Worm (Caenorhabditis elegans) whole organism, L2 larva: ENCODE measurements around the gene F22B3.5.
A peak's percentile ranks its signal among the peaks of the same experiment; 100 is the strongest.

Experiments used
- C34F6.9 ChIP-seq: fragments of 150-350 bp; optimal IDR thresholded peaks from 2 replicates; lab custom pipeline; 2014; ENCODE audit warnings: missing biosample characterization, missing genetic modification characterization
- F13H6.1 ChIP-seq: sonication (generic microtip); optimal IDR thresholded peaks from 2 replicates; lab custom pipeline; 2016; ENCODE audit warnings: missing genetic modification characterization, missing compliant biosample characterization
- R02D3.7 ChIP-seq: fragments of 150-350 bp; optimal IDR thresholded peaks from 2 replicates; lab custom pipeline; 2014; ENCODE audit warnings: missing biosample characterization, missing genetic modification characterization
- Y55F3AM.14 ChIP-seq: fragments of 200-800 bp; sonication (Bioruptor generic); optimal IDR thresholded peaks from 2 replicates; lab custom pipeline; 2018; ENCODE audit warnings: mild to moderate bottlenecking, missing genetic modification characterization, missing compliant biosample characterization
- ZK546.5 ChIP-seq: sonication (generic microtip); optimal IDR thresholded peaks from 2 replicates; lab custom pipeline; 2017; ENCODE audit warnings: missing biosample characterization, missing genetic modification characterization
- alr-1 ChIP-seq: fragments of 150-350 bp; optimal IDR thresholded peaks from 2 replicates; lab custom pipeline; 2014; ENCODE audit warnings: missing biosample characterization, missing genetic modification characterization
- aly-2 ChIP-seq: fragments of 150-350 bp; optimal IDR thresholded peaks from 2 replicates; lab custom pipeline; 2014; ENCODE audit warnings: missing biosample characterization, missing genetic modification characterization
- ama-1 ChIP-seq: fragments of 150-350 bp; optimal IDR thresholded peaks from 2 replicates; lab custom pipeline; 2018; ENCODE audit warnings: inconsistent platforms
- blmp-1 ChIP-seq: sonication (generic microtip); optimal IDR thresholded peaks from 2 replicates; lab custom pipeline; 2017; ENCODE audit warnings: missing genetic modification characterization, mild to moderate bottlenecking, missing compliant biosample characterization, antibody characterized with exemption, moderate library complexity; ENCODE audit not compliant: insufficient read depth
- ceh-16 ChIP-seq: fragments of 150-350 bp; optimal IDR thresholded peaks from 2 replicates; lab custom pipeline; 2014; ENCODE audit warnings: missing biosample characterization, missing genetic modification characterization
- ceh-82 ChIP-seq: fragments of 150-350 bp; optimal IDR thresholded peaks from 2 replicates; lab custom pipeline; 2014; ENCODE audit warnings: missing biosample characterization, missing genetic modification characterization
- crh-2 ChIP-seq: sonication (generic microtip); optimal IDR thresholded peaks from 2 replicates; lab custom pipeline; 2017; ENCODE audit warnings: missing biosample characterization, missing genetic modification characterization
- dmd-4 ChIP-seq: sonication (generic microtip); optimal IDR thresholded peaks from 2 replicates; lab custom pipeline; 2017; ENCODE audit warnings: missing biosample characterization, missing genetic modification characterization
- egl-27 ChIP-seq: sonication (generic microtip); optimal IDR thresholded peaks from 3 replicates; lab custom pipeline; 2017; ENCODE audit warnings: missing biosample characterization, missing genetic modification reagents, missing genetic modification characterization
- elt-1 ChIP-seq: fragments of 150-350 bp; optimal IDR thresholded peaks from 2 replicates; lab custom pipeline; 2014; ENCODE audit warnings: missing biosample characterization, missing genetic modification characterization
- elt-3 ChIP-seq: sonication (generic microtip); optimal IDR thresholded peaks from 2 replicates; lab custom pipeline; 2017; ENCODE audit warnings: missing biosample characterization, missing genetic modification characterization
- fos-1 ChIP-seq: fragments of 150-350 bp; optimal IDR thresholded peaks from 2 replicates; lab custom pipeline; 2014; ENCODE audit warnings: missing biosample characterization, missing genetic modification characterization
- gmeb-1 ChIP-seq: fragments of 150-350 bp; optimal IDR thresholded peaks from 2 replicates; lab custom pipeline; 2014; ENCODE audit warnings: missing biosample characterization, missing genetic modification characterization
- lin-11 ChIP-seq: fragments of 150-350 bp; sonication (generic microtip); optimal IDR thresholded peaks from 2 replicates; lab custom pipeline; 2014; ENCODE audit warnings: missing biosample characterization, missing genetic modification characterization, inconsistent platforms, mixed read lengths
- lin-13 ChIP-seq: fragments of 150-350 bp; optimal IDR thresholded peaks from 2 replicates; lab custom pipeline; 2014; ENCODE audit warnings: missing biosample characterization, missing genetic modification reagents, missing genetic modification characterization
- lin-39 ChIP-seq: fragments of 150-350 bp; optimal IDR thresholded peaks from 2 replicates; lab custom pipeline; 2014; ENCODE audit warnings: missing biosample characterization, missing genetic modification reagents, missing genetic modification characterization
- lsy-2 ChIP-seq, 2 experiments: fragments of 150-350 bp in 1 of 2; sonication (generic microtip) in 1 of 2; optimal IDR thresholded peaks; 2 replicates each; lab custom pipeline; 2014 to 2017; ENCODE audit warnings: missing biosample characterization in 2 of 2, missing genetic modification characterization in 2 of 2
- mab-5 ChIP-seq: fragments of 150-350 bp; optimal IDR thresholded peaks from 2 replicates; lab custom pipeline; 2014; ENCODE audit warnings: missing biosample characterization, missing genetic modification characterization
- mbf-1 ChIP-seq: sonication (generic microtip); optimal IDR thresholded peaks from 2 replicates; lab custom pipeline; 2017; ENCODE audit warnings: missing biosample characterization, missing genetic modification characterization
- mdl-1 ChIP-seq, 2 experiments: fragments of 150-350 bp in 1 of 2; sonication (generic microtip) in 1 of 2; optimal IDR thresholded peaks; 2 replicates each; lab custom pipeline; 2017; ENCODE audit warnings: missing biosample characterization in 2 of 2, missing genetic modification characterization in 2 of 2
- nhr-10 ChIP-seq: sonication (generic microtip); optimal IDR thresholded peaks from 2 replicates; lab custom pipeline; 2017; ENCODE audit warnings: missing biosample characterization, missing genetic modification characterization
- nhr-11 ChIP-seq: fragments of 150-350 bp; optimal IDR thresholded peaks from 2 replicates; lab custom pipeline; 2014; ENCODE audit warnings: missing biosample characterization, missing genetic modification characterization
- nhr-12 ChIP-seq: fragments of 150-350 bp; optimal IDR thresholded peaks from 2 replicates; lab custom pipeline; 2014; ENCODE audit warnings: missing biosample characterization, missing genetic modification characterization
- nhr-129 ChIP-seq: fragments of 150-350 bp; optimal IDR thresholded peaks from 2 replicates; lab custom pipeline; 2014; ENCODE audit warnings: missing biosample characterization, missing genetic modification characterization
- nhr-21 ChIP-seq: fragments of 150-350 bp; optimal IDR thresholded peaks from 2 replicates; lab custom pipeline; 2014; ENCODE audit warnings: missing biosample characterization, missing genetic modification characterization
- nhr-23 ChIP-seq: fragments of 150-350 bp; optimal IDR thresholded peaks from 2 replicates; lab custom pipeline; 2014; ENCODE audit warnings: missing biosample characterization, missing genetic modification reagents, missing genetic modification characterization
- nhr-237 ChIP-seq: fragments of 150-350 bp; optimal IDR thresholded peaks from 2 replicates; lab custom pipeline; 2014; ENCODE audit warnings: missing biosample characterization, missing genetic modification characterization
- nhr-25 ChIP-seq: fragments of 150-350 bp; sonication (generic microtip); optimal IDR thresholded peaks from 3 replicates; lab custom pipeline; 2014; ENCODE audit warnings: missing biosample characterization, missing genetic modification characterization
- nhr-6 ChIP-seq: fragments of 150-350 bp; optimal IDR thresholded peaks from 2 replicates; lab custom pipeline; 2014; ENCODE audit warnings: missing biosample characterization, missing genetic modification characterization
- nhr-77 ChIP-seq: fragments of 150-350 bp; optimal IDR thresholded peaks from 2 replicates; lab custom pipeline; 2014; ENCODE audit warnings: missing biosample characterization, missing genetic modification characterization
- peb-1 ChIP-seq: fragments of 150-350 bp; optimal IDR thresholded peaks from 2 replicates; lab custom pipeline; 2014; ENCODE audit warnings: missing biosample characterization, missing genetic modification characterization
- sem-4 ChIP-seq: fragments of 150-350 bp; optimal IDR thresholded peaks from 2 replicates; lab custom pipeline; 2014; ENCODE audit warnings: missing biosample characterization, missing genetic modification reagents, missing genetic modification characterization
- skn-1 ChIP-seq: sonication (generic microtip); optimal IDR thresholded peaks from 2 replicates; lab custom pipeline; 2017; ENCODE audit warnings: missing biosample characterization, missing genetic modification characterization
- sma-3 ChIP-seq: sonication (generic microtip); optimal IDR thresholded peaks from 2 replicates; lab custom pipeline; 2016; ENCODE audit warnings: missing genetic modification reagents, missing genetic modification characterization, missing compliant biosample characterization
- sma-9 ChIP-seq, 2 experiments: fragments of 150-350 bp in 1 of 2; sonication (generic microtip) in 1 of 2; optimal IDR thresholded peaks; 2 replicates each; lab custom pipeline; 2014 to 2016; ENCODE audit warnings: missing genetic modification characterization in 2 of 2, mild to moderate bottlenecking in 1 of 2, missing biosample characterization in 1 of 2, missing compliant biosample characterization in 1 of 2, missing genetic modification reagents in 1 of 2, moderate library complexity in 1 of 2
- snpc-4 ChIP-seq: fragments of 150-350 bp; optimal IDR thresholded peaks from 2 replicates; lab custom pipeline; 2014; ENCODE audit warnings: missing biosample characterization, missing genetic modification characterization
- unc-39 ChIP-seq: fragments of 150-350 bp; optimal IDR thresholded peaks from 2 replicates; lab custom pipeline; 2014; ENCODE audit warnings: missing biosample characterization, missing genetic modification characterization
- unc-55 ChIP-seq: fragments of 150-350 bp; sonication (generic microtip); optimal IDR thresholded peaks from 3 replicates; lab custom pipeline; 2014; ENCODE audit warnings: missing biosample characterization, missing genetic modification reagents, missing genetic modification characterization
- unc-62 ChIP-seq: fragments of 150-350 bp; optimal IDR thresholded peaks from 2 replicates; lab custom pipeline; 2014; ENCODE audit warnings: missing biosample characterization, missing genetic modification reagents, missing genetic modification characterization
- zag-1 ChIP-seq: fragments of 150-350 bp; optimal IDR thresholded peaks from 2 replicates; lab custom pipeline; 2014; ENCODE audit warnings: missing biosample characterization, missing genetic modification characterization
- ztf-1 ChIP-seq: fragments of 200-800 bp; sonication (Bioruptor generic); conservative IDR thresholded peaks from 2 replicates; pipeline ENCODE4 v1.3.6; 2022; ENCODE audit warnings: missing genetic modification characterization, missing compliant biosample characterization
- ztf-11 ChIP-seq: sonication (generic microtip); optimal IDR thresholded peaks from 2 replicates; lab custom pipeline; 2017; ENCODE audit warnings: missing biosample characterization, missing genetic modification characterization
- ztf-4 ChIP-seq: fragments of 150-350 bp; optimal IDR thresholded peaks from 2 replicates; lab custom pipeline; 2014; ENCODE audit warnings: missing biosample characterization, missing genetic modification characterization

The F22B3.5 gene

ce11 chrIV:11433709-11434108 is 17.1 kb upstream of the F22B3.5 start:
- TF ChIP-seq nhr-25 (tag; lab: Kevin White, UChicago), result no peak
- TF ChIP-seq dmd-4 (tag; lab: Kevin White, UChicago), result no peak
- peak; percentile 54 for TF ChIP-seq zag-1 (tag; lab: Kevin White, UChicago)
- TF ChIP-seq nhr-10 (tag; lab: Kevin White, UChicago), result no peak
- no peak for TF ChIP-seq nhr-23 (tag; lab: Kevin White, UChicago)
- no peak for TF ChIP-seq peb-1 (tag; lab: Kevin White, UChicago)
- TF ChIP-seq nhr-6, result no peak
- no peak for TF ChIP-seq ZK546.5 (tag; lab: Kevin White, UChicago)
- TF ChIP-seq fos-1 (tag; lab: Kevin White, UChicago), result peak; percentile 49
- TF ChIP-seq ama-1 (lab: Kevin White, UChicago), result no peak
- peak; percentile 44 for TF ChIP-seq egl-27 (tag; lab: Kevin White, UChicago)
- peak; percentile 82 for TF ChIP-seq F13H6.1 (tag; lab: Kevin White, UChicago)
- no peak for TF ChIP-seq nhr-12 (tag; lab: Kevin White, UChicago)
- peak; percentile 68 for TF ChIP-seq crh-2 (tag; lab: Kevin White, UChicago)
- no peak for TF ChIP-seq R02D3.7 (tag; lab: Kevin White, UChicago)
- TF ChIP-seq elt-3 (tag; lab: Kevin White, UChicago), result no peak
- TF ChIP-seq lin-39 (tag; lab: Kevin White, UChicago), result no peak
- TF ChIP-seq ceh-16 (tag; lab: Kevin White, UChicago), result no peak
- no peak for TF ChIP-seq unc-62 (GFP tag; lab: Kevin White, UChicago)
- no peak for TF ChIP-seq skn-1 (tag; lab: Kevin White, UChicago)
- TF ChIP-seq lin-11, result peak; percentile 20
- peak; percentile 49 for TF ChIP-seq mab-5 (tag; lab: Kevin White, UChicago)
- peak; percentile 91 for TF ChIP-seq unc-55
- no peak for TF ChIP-seq nhr-77 (tag; lab: Kevin White, UChicago)
- no peak for TF ChIP-seq unc-39 (tag; lab: Kevin White, UChicago)
- TF ChIP-seq aly-2 (tag; lab: Kevin White, UChicago), result no peak
- no peak for TF ChIP-seq ztf-11 (tag; lab: Kevin White, UChicago)
- TF ChIP-seq ztf-4, result peak; percentile 55
- peak; percentile 73 for TF ChIP-seq gmeb-1 (tag; lab: Kevin White, UChicago)
- no peak for TF ChIP-seq ztf-1 (GFP tag; lab: Robert Waterston, UW)
- TF ChIP-seq ceh-82 (tag; lab: Kevin White, UChicago), result no peak
- no peak for TF ChIP-seq mdl-1 (tag; optimal IDR thresholded peaks at IDR 0.05; lab: Kevin White, UChicago)
- TF ChIP-seq lsy-2 (tag; optimal IDR thresholded peaks at IDR 0.05; lab: Kevin White, UChicago), result peak; percentile 73 to 84
- TF ChIP-seq Y55F3AM.14 (GFP tag; lab: Kevin White, UChicago), result no peak
- TF ChIP-seq sem-4, result peak; percentile 48
- peak; percentile 90 for TF ChIP-seq C34F6.9 (tag; lab: Kevin White, UChicago)
- no peak for TF ChIP-seq alr-1 (tag; lab: Kevin White, UChicago)
- TF ChIP-seq nhr-237 (tag; lab: Kevin White, UChicago), result no peak
- TF ChIP-seq blmp-1 (tag; lab: Kevin White, UChicago), result no peak
- TF ChIP-seq nhr-21, result no peak
- TF ChIP-seq sma-9 (GFP tag; optimal IDR thresholded peaks at IDR 0.05; lab: Kevin White, UChicago), result peak; percentile 53
- TF ChIP-seq sma-9 (tag; optimal IDR thresholded peaks at IDR 0.05; lab: Kevin White, UChicago), result no peak
- peak; percentile 63 for TF ChIP-seq lin-13
- TF ChIP-seq snpc-4, result peak; percentile 10
- TF ChIP-seq elt-1 (tag; lab: Kevin White, UChicago), result no peak
- TF ChIP-seq mbf-1 (tag; lab: Kevin White, UChicago), result no peak
- TF ChIP-seq nhr-129 (tag; lab: Kevin White, UChicago), result peak; percentile 80
- TF ChIP-seq nhr-11, result no peak
- TF ChIP-seq sma-3 (GFP tag; lab: Kevin White, UChicago), result peak; percentile 31
